Worm (Caenorhabditis elegans) whole organism, mixed stage, embryonic: ENCODE measurements around the gene Y39B6A.9.
"Not testable (repeated sequence)": the region's sequence is repeated elsewhere in the genome, so short reads cannot be mapped to it uniquely, and the experiment has no call there.

ENCODE experiments used
- M03D4.4 ChIP-seq: sonication (generic microtip); optimal IDR thresholded peaks from 2 replicates; lab custom pipeline; 2017; ENCODE audit warnings: mild to moderate bottlenecking, missing genetic modification characterization, missing compliant biosample characterization
- blmp-1 ChIP-seq: fragments of 150-350 bp; optimal IDR thresholded peaks from 2 replicates; lab custom pipeline; 2014; ENCODE audit warnings: missing biosample characterization, missing genetic modification characterization
- ceh-39 ChIP-seq: fragments of 150-350 bp; optimal IDR thresholded peaks from 2 replicates; lab custom pipeline; 2014; ENCODE audit warnings: missing biosample characterization, missing genetic modification characterization
- ceh-43 ChIP-seq: fragments of 200-800 bp; sonication (Bioruptor generic); optimal IDR thresholded peaks from 2 replicates; lab custom pipeline; 2018; ENCODE audit warnings: mild to moderate bottlenecking, missing genetic modification characterization, moderate library complexity, missing compliant biosample characterization
- ceh-83 ChIP-seq: fragments of 200-800 bp; sonication (Bioruptor generic); optimal IDR thresholded peaks from 2 replicates; lab custom pipeline; 2018; ENCODE audit warnings: mild to moderate bottlenecking, missing genetic modification characterization, missing compliant biosample characterization
- ces-1 ChIP-seq: fragments of 150-350 bp; optimal IDR thresholded peaks from 2 replicates; lab custom pipeline; 2014; ENCODE audit warnings: missing biosample characterization, missing genetic modification reagents, missing genetic modification characterization
- cnd-1 ChIP-seq: fragments of 200-800 bp; sonication (Bioruptor generic); optimal IDR thresholded peaks from 2 replicates; lab custom pipeline; 2018; ENCODE audit warnings: mild to moderate bottlenecking, missing genetic modification characterization, missing compliant biosample characterization
- drap-1 ChIP-seq: fragments of 200-800 bp; sonication (Bioruptor generic); optimal IDR thresholded peaks from 3 replicates; lab custom pipeline; 2018; ENCODE audit warnings: mild to moderate bottlenecking, missing genetic modification characterization, missing compliant biosample characterization
- elt-1 ChIP-seq: sonication (generic microtip); optimal IDR thresholded peaks from 2 replicates; lab custom pipeline; 2017; ENCODE audit warnings: missing genetic modification characterization, mild to moderate bottlenecking, missing compliant biosample characterization, antibody characterized with exemption, moderate library complexity, borderline replicate concordance; ENCODE audit not compliant: insufficient read depth
- ham-2 ChIP-seq: fragments of 200-800 bp; sonication (Bioruptor generic); optimal IDR thresholded peaks from 2 replicates; lab custom pipeline; 2018; ENCODE audit warnings: mild to moderate bottlenecking, missing genetic modification characterization, missing compliant biosample characterization
- lin-13 ChIP-seq: fragments of 150-350 bp; optimal IDR thresholded peaks from 2 replicates; lab custom pipeline; 2014; ENCODE audit warnings: missing biosample characterization, missing genetic modification characterization
- lin-32 ChIP-seq: fragments of 200-800 bp; sonication (Bioruptor generic); optimal IDR thresholded peaks from 2 replicates; lab custom pipeline; 2018; ENCODE audit warnings: mild to moderate bottlenecking, missing genetic modification characterization, missing compliant biosample characterization
- mab-5 ChIP-seq: fragments of 150-350 bp; optimal IDR thresholded peaks from 2 replicates; lab custom pipeline; 2014; ENCODE audit warnings: missing biosample characterization, missing genetic modification characterization
- mep-1 ChIP-seq: fragments of 150-350 bp; optimal IDR thresholded peaks from 2 replicates; lab custom pipeline; 2017; ENCODE audit warnings: missing biosample characterization, missing genetic modification reagents, missing genetic modification characterization, inconsistent platforms
- mls-2 ChIP-seq: sonication (generic microtip); optimal IDR thresholded peaks from 2 replicates; lab custom pipeline; 2016; ENCODE audit warnings: mild to moderate bottlenecking, missing genetic modification characterization, moderate library complexity, missing compliant biosample characterization
- nhr-12 ChIP-seq: fragments of 150-350 bp; optimal IDR thresholded peaks from 2 replicates; lab custom pipeline; 2014; ENCODE audit warnings: missing biosample characterization, missing genetic modification characterization
- nhr-237 ChIP-seq: fragments of 150-350 bp; optimal IDR thresholded peaks from 2 replicates; lab custom pipeline; 2014; ENCODE audit warnings: missing biosample characterization, missing genetic modification characterization
- nhr-76 ChIP-seq: sonication (generic microtip); optimal IDR thresholded peaks from 2 replicates; lab custom pipeline; 2017; ENCODE audit warnings: missing biosample characterization, missing genetic modification characterization
- pha-4 ChIP-seq: fragments of 150-350 bp; optimal IDR thresholded peaks from 2 replicates; lab custom pipeline; 2018; ENCODE audit warnings: missing biosample characterization, missing genetic modification reagents, missing genetic modification characterization
- sem-2 ChIP-seq: fragments of 200-800 bp; sonication (Bioruptor generic); optimal IDR thresholded peaks from 2 replicates; lab custom pipeline; 2018; ENCODE audit warnings: mild to moderate bottlenecking, missing genetic modification characterization, missing compliant biosample characterization
- snpc-4 ChIP-seq: fragments of 150-350 bp; optimal IDR thresholded peaks from 2 replicates; lab custom pipeline; 2014; ENCODE audit warnings: missing biosample characterization, missing genetic modification characterization
- sptf-1 ChIP-seq: sonication (generic microtip); optimal IDR thresholded peaks from 2 replicates; lab custom pipeline; 2017; ENCODE audit warnings: mild to moderate bottlenecking, missing genetic modification characterization, moderate library complexity, missing compliant biosample characterization
- unc-120 ChIP-seq: sonication (generic microtip); optimal IDR thresholded peaks from 2 replicates; lab custom pipeline; 2017; ENCODE audit warnings: missing genetic modification characterization, missing compliant biosample characterization; ENCODE audit not compliant: poor library complexity, severe bottlenecking
- unc-39 ChIP-seq: fragments of 150-350 bp; optimal IDR thresholded peaks from 2 replicates; lab custom pipeline; 2014; ENCODE audit warnings: missing biosample characterization, missing genetic modification characterization
- unc-62 ChIP-seq: fragments of 150-350 bp; optimal IDR thresholded peaks from 2 replicates; lab custom pipeline; 2014; ENCODE audit warnings: missing biosample characterization, missing genetic modification reagents, missing genetic modification characterization
- zip-8 ChIP-seq: fragments of 150-350 bp; optimal IDR thresholded peaks from 2 replicates; lab custom pipeline; 2014; ENCODE audit warnings: missing biosample characterization, missing genetic modification characterization
- ztf-11 ChIP-seq: fragments of 150-350 bp; optimal IDR thresholded peaks from 2 replicates; lab custom pipeline; 2014; ENCODE audit warnings: missing biosample characterization, missing genetic modification characterization

Y39B6A.9 gene

ce11 chrV:19136206-19136605 lies at the start of gene Y39B6A.9:
TSS of gene Y39B6A.9 (plus strand) at chrV:19136506.
- no peak for TF ChIP-seq nhr-76 (tag; lab: Kevin White, UChicago)
- TF ChIP-seq mls-2 (tag; lab: Kevin White, UChicago) = no peak
- no peak for TF ChIP-seq lin-32 (GFP tag; lab: Kevin White, UChicago)
- no peak for TF ChIP-seq mab-5 (tag; lab: Kevin White, UChicago)
- TF ChIP-seq nhr-12 (tag; lab: Kevin White, UChicago) = no peak
- TF ChIP-seq pha-4 (tag; lab: Kevin White, UChicago) = no peak
- TF ChIP-seq blmp-1 (tag; lab: Kevin White, UChicago) = no peak
- TF ChIP-seq lin-13 (tag; lab: Kevin White, UChicago) = no peak
- TF ChIP-seq unc-120 (tag; lab: Kevin White, UChicago) = no peak
- no peak for TF ChIP-seq ces-1
- no peak for TF ChIP-seq snpc-4
- TF ChIP-seq cnd-1 = no peak
- TF ChIP-seq mep-1 (tag; lab: Kevin White, UChicago) = no peak
- TF ChIP-seq ceh-39 = no peak
- no peak for TF ChIP-seq ham-2 (GFP tag; lab: Kevin White, UChicago)

ce11 chrV:19087426-19087825 lies 48.9 kb upstream of the Y39B6A.9 start, which contains the start of gene nhr-145:
TSS of gene nhr-145 (plus strand) at chrV:19087723.
- no peak for TF ChIP-seq lin-32 (GFP tag; lab: Kevin White, UChicago)
- TF ChIP-seq elt-1 (tag; lab: Kevin White, UChicago) = peak; percentile 50
- no peak for TF ChIP-seq blmp-1 (tag; lab: Kevin White, UChicago)

- TF ChIP-seq nhr-76 (tag; lab: Kevin White, UChicago) (no peak), mep-1 (tag; lab: Kevin White, UChicago) (no peak), sptf-1 (peak; percentile 5), ceh-83 (GFP tag; lab: Kevin White, UChicago) (no peak), unc-39 (no peak)
These were observed 45.4 kb upstream of the Y39B6A.9 start for ce11 chrV:19090885-19091284.

ce11 chrV:19099504-19099903 lies 36.8 kb upstream of the Y39B6A.9 start:
- no peak for TF ChIP-seq lin-32 (GFP tag; lab: Kevin White, UChicago)
- no peak for TF ChIP-seq nhr-237 (tag; lab: Kevin White, UChicago)
- TF ChIP-seq ham-2 (GFP tag; lab: Kevin White, UChicago) = no peak
- no peak for TF ChIP-seq unc-62 (GFP tag; lab: Kevin White, UChicago)
- TF ChIP-seq elt-1 (tag; lab: Kevin White, UChicago) = no peak
- TF ChIP-seq ceh-43 (GFP tag; lab: Kevin White, UChicago) = no peak
- no peak for TF ChIP-seq sptf-1
- no peak for TF ChIP-seq mep-1 (tag; lab: Kevin White, UChicago)
- no peak for TF ChIP-seq drap-1 (GFP tag; lab: Kevin White, UChicago)
- no peak for TF ChIP-seq ztf-11
- TF ChIP-seq unc-120 (tag; lab: Kevin White, UChicago) = no peak

ce11 chrV:19101589-19102201 lies 34.6 kb upstream of the Y39B6A.9 start, which contains the start of gene zhp-4:
TSS of gene zhp-4 (minus strand) at chrV:19101786.
- not testable (repeated sequence) for TF ChIP-seq zip-8; pha-4 (tag; lab: Kevin White, UChicago); ceh-39

- TF ChIP-seq ceh-39 (no peak), sem-2 (GFP tag; lab: Kevin White, UChicago) (no peak), unc-39 (no peak), nhr-12 (tag; lab: Kevin White, UChicago) (no peak), mab-5 (tag; lab: Kevin White, UChicago) (no peak), pha-4 (tag; lab: Kevin White, UChicago) (no peak), nhr-237 (tag; lab: Kevin White, UChicago) (no peak), nhr-76 (tag; lab: Kevin White, UChicago) (no peak), lin-32 (GFP tag; lab: Kevin White, UChicago) (no peak), M03D4.4 (tag; lab: Kevin White, UChicago) (no peak)
These were observed 29.2 kb upstream of the Y39B6A.9 start for ce11 chrV:19107065-19107464.
